Fruit fly (Drosophila melanogaster): ENCODE data around the gene Hecw.

Hecw gene

DNA sequence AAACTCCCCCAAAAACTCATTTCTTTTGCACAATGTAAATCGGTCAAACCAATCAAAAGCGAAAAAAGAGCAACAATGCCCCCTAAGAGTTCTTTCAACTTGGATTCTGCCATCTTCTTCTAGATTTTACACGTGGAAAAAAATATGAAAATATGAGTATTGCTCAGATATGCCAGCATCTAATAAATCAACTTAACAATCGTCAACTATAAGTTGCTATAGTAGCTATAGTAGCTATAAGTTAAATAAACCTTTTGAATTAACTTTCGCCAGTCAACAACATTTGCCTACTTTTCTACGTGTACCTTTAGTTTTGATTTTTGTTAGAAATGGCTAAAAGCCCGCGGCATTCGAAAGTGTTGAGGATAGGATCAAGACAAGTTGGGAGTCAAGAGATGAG, 44.5 kb downstream of the Hecw start:
- TF ChIP-seq Mnt (GFP tag; optimal IDR thresholded peaks at IDR 0.05) (no peak), kay (GFP tag; ENCODE audit: borderline replicate concordance) (no peak), cnc (optimal IDR thresholded peaks at IDR 0.05) (no peak), tj (GFP tag; optimal IDR thresholded peaks at IDR 0.05) (no peak)

DNA sequence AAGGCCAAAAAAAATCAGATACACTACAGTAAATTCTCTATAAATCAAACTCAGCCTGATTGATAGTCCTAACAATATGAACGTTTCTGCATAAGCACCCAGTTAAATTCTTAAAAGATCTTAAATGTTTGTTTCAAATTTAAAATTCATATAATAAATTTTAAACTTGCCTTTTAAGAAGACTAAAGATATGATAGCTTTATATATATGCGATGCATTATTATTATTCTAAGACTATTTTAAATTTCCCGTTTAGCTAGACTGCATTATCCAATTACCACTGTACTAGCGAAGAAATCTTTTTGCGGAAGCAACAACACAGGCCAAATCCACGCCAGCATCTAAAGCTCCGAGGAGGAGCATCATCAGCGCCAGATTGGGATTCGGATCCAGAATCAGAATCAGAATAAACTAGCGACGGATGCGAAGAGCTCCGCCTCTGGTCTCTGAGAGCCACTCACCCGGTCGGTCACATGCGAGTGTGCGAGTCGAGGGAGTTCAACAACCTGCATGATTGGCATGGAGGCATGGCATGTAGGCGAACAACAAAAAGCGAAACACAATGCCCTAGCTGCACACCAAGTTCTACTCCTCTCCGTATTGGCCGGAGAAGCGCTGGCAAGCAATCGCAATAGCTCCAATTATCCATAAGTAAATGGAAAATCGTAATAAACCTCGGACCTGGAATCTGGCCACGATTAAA, 45.4 kb downstream of the Hecw start:
- no peak for TF ChIP-seq CG5204 (GFP tag; optimal IDR thresholded peaks at IDR 0.05)
- no peak for TF ChIP-seq Mnt (GFP tag; optimal IDR thresholded peaks at IDR 0.05)
- no peak for TF ChIP-seq CG12768 (GFP tag; optimal IDR thresholded peaks at IDR 0.05)
- TF ChIP-seq bab1 (GFP tag; optimal IDR thresholded peaks at IDR 0.05): no peak
- TF ChIP-seq tj (GFP tag; optimal IDR thresholded peaks at IDR 0.05): no peak

DNA sequence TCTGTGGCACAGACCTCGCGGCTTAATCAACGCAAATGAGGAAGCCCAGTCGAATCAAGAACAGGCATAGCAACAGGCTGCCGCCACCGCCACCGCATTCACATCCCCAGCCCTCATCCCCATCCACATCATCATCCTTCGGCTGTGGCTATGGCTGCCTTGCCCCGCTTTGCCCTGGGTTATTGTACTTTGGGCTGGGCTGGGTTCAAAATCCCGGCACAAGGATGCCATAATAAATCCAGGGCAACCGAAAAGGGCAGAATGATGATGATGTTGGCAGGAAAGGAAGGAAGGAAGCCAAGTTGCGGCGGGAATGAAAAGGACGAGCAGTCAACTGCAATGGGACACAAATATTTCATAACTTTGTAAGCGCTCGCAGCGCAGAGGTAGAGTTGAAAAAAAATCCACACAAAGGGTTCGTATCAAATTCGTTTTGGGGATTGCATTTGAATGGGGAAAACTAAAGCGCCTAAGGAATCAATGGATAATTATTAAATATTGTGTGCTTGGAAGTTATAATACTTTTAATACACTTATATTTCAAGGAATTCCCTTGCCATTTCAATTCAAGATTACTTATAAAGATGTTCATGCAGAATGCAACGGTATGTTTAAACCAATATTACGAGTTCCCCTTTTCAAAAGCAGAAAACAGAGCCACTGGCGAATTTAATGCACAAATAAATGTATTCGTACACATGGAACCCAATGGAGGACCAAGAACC, 47.4 kb downstream of the Hecw start:
- TF ChIP-seq cic (GFP tag; optimal IDR thresholded peaks at IDR 0.05) (no peak), cnc (optimal IDR thresholded peaks at IDR 0.05) (no peak), kay (GFP tag; ENCODE audit: borderline replicate concordance) (no peak), Hr96 (GFP tag; optimal IDR thresholded peaks at IDR 0.05) (no peak)

DNA sequence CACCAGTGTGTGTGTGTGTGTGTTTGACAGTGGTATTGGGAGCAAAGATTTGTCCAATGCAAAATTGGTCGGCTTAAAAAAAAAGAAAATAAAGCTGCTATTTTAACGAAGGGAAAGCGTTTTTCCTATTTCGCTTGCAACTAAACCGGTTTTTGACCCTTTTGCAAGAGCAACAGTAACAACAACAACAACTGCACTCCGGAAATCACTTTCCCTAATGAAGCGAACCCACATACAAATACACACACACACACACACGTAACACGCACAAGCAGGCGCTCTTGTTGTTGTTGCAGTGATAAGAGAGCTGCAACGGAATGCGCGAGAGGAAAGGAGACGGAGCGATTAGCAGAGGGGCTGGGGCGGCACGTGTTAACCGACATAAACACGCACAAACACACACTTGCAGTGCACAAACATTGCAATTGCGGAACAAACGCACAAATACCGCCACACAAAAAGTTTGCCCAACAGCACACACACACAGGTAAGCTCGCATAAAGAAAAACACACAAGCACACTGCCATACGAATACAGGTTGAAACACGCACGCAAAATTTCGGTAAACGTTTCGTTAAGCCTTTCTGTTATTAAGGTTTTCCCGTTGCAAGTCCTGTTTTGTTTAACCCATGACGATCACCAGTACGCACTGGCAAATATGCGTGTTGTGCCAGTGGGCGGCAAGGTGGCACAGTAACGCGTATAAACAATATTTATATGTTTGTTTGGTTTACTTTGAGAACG, 49.5 kb downstream of the Hecw start:
- TF ChIP-seq kay (GFP tag; ENCODE audit: borderline replicate concordance): no peak
- TF ChIP-seq tj (GFP tag; optimal IDR thresholded peaks at IDR 0.05): peak; percentile 23
- peak; percentile 13 for TF ChIP-seq cic (GFP tag; optimal IDR thresholded peaks at IDR 0.05)
- no peak for TF ChIP-seq cnc (optimal IDR thresholded peaks at IDR 0.05)
- peak; percentile 69 for TF ChIP-seq pad (GFP tag; optimal IDR thresholded peaks at IDR 0.05)
- peak; percentile 15 for TF ChIP-seq Crg-1 (GFP tag; optimal IDR thresholded peaks at IDR 0.05)
- peak; percentile 91 for TF ChIP-seq Mnt (GFP tag; optimal IDR thresholded peaks at IDR 0.05)

DNA sequence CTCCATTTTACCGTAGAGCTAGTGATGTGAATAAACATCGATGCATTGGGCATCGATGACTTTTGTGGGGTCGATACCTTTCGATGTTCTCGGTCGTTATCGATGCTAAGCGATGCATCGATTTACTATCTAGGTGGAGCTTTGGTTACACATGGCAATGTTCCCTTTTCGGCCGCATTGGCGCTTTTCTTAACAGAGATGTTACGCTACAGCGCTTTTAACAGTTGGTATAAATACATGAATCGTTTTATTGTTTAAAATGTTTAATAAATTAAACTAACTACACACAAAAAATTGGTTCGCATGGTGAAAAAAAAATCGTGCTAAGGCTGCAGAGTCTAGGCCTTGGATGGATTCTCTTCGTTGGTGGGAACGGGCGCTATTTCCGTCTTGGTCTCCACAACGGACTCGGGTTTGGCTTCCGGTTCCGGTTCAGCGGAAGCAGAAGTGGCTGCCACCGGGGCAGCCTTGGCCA, 50.2 kb downstream of the Hecw start, which contains the start of gene Ptpmeg2:
Gene Ptpmeg2, minus strand, starts transcription at position 281 of the 475 bp plus-strand sequence.
- peak; percentile 27 for TF ChIP-seq toe (GFP tag; optimal IDR thresholded peaks at IDR 0.05)
- TF ChIP-seq CG14711 (tag; optimal IDR thresholded peaks at IDR 0.05): peak; percentile 57
- no peak for TF ChIP-seq cnc (optimal IDR thresholded peaks at IDR 0.05)
- peak; percentile 66 for TF ChIP-seq CG7101 (tag; optimal IDR thresholded peaks at IDR 0.05)
- TF ChIP-seq cic (GFP tag; optimal IDR thresholded peaks at IDR 0.05): peak; percentile 2
- peak; percentile 75 for TF ChIP-seq Mnt (GFP tag; optimal IDR thresholded peaks at IDR 0.05)
- peak; percentile 86 for TF ChIP-seq bab1 (GFP tag; optimal IDR thresholded peaks at IDR 0.05)
- TF ChIP-seq tj (GFP tag; optimal IDR thresholded peaks at IDR 0.05): peak; percentile 21
- TF ChIP-seq CG1620 (GFP tag; optimal IDR thresholded peaks at IDR 0.05): peak; percentile 73
- TF ChIP-seq Hr96 (GFP tag; optimal IDR thresholded peaks at IDR 0.05): peak; percentile 69
- TF ChIP-seq Clk (GFP tag; optimal IDR thresholded peaks at IDR 0.05): no peak
- peak; percentile 54 for TF ChIP-seq pad (GFP tag; optimal IDR thresholded peaks at IDR 0.05)
- TF ChIP-seq CG5204 (GFP tag; optimal IDR thresholded peaks at IDR 0.05): peak; percentile 13
- peak; percentile 8 for TF ChIP-seq CG33017 (tag; optimal IDR thresholded peaks at IDR 0.05)
- TF ChIP-seq kay (GFP tag; ENCODE audit: borderline replicate concordance): no peak
- peak; percentile 75 for TF ChIP-seq Crg-1 (GFP tag; optimal IDR thresholded peaks at IDR 0.05)
- no peak for TF ChIP-seq CG7045 (GFP tag; optimal IDR thresholded peaks at IDR 0.05)
- TF ChIP-seq CG11617 (GFP tag; optimal IDR thresholded peaks at IDR 0.05): peak; percentile 15
- no peak for TF ChIP-seq CG12768 (GFP tag; optimal IDR thresholded peaks at IDR 0.05)
- TF ChIP-seq ovo (GFP tag; optimal IDR thresholded peaks at IDR 0.05): peak; percentile 62

DNA sequence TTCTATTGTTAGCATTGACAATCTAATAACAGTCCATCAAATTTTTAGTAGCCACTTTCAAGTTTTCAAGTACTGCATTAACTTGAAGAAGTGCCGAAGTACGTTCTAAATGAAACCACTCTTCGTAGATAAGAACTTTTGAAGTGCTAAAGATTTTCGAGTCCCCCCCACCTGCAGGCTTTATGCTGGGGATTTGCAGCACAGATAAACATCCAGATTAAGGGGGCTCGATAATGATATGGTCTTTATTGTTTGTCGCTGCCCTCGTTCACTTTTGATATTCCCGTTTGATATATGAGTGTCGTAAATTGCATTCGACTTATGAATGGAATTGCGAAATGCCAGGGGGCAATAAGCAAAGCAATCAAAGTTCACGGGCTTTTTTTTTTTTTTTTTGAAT, 52.7 kb downstream of the Hecw start:
- TF ChIP-seq Mnt (GFP tag; optimal IDR thresholded peaks at IDR 0.05) (no peak), CG12768 (GFP tag; optimal IDR thresholded peaks at IDR 0.05) (no peak), tj (GFP tag; optimal IDR thresholded peaks at IDR 0.05) (no peak)

DNA sequence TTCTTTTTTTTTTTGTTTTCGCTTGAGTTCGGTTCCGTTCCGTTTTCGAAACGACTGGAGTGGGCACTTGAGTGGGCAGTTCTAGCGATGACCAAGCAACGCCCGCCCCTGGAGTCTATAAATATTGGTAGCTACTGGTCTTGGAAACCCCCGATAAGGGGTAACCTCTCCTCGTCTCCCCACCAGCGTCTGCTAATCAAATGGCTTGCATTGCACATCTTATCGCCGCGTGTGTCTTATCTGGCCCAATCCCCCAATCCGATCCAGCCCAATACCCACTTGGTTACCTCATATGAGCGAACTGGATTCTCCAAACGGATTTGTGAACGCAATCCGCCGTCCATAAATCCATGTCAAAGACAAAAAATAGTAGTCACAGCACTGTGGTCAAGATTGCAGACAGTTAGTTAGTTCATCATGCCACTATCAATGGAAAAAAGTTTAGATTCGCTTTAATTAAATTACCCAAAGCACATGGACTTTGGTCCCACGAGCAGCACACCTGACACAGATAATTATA, 54.1 kb downstream of the Hecw start, which contains the start of gene CG3106:
Gene CG3106, minus strand, starts transcription at position 107 of the 520 bp plus-strand sequence.
- TF ChIP-seq kay (GFP tag; ENCODE audit: borderline replicate concordance): no peak
- no peak for TF ChIP-seq CG1620 (GFP tag; optimal IDR thresholded peaks at IDR 0.05)
- TF ChIP-seq CG7101 (tag; optimal IDR thresholded peaks at IDR 0.05): no peak
- no peak for TF ChIP-seq Mnt (GFP tag; optimal IDR thresholded peaks at IDR 0.05)
- TF ChIP-seq CG12768 (GFP tag; optimal IDR thresholded peaks at IDR 0.05): no peak
- no peak for TF ChIP-seq CG11617 (GFP tag; optimal IDR thresholded peaks at IDR 0.05)
- TF ChIP-seq toe (GFP tag; optimal IDR thresholded peaks at IDR 0.05): no peak
- TF ChIP-seq tj (GFP tag; optimal IDR thresholded peaks at IDR 0.05): no peak
- no peak for TF ChIP-seq cnc (optimal IDR thresholded peaks at IDR 0.05)
- no peak for TF ChIP-seq Hr96 (GFP tag; optimal IDR thresholded peaks at IDR 0.05)
- TF ChIP-seq ovo (GFP tag; optimal IDR thresholded peaks at IDR 0.05): no peak
- TF ChIP-seq Crg-1 (GFP tag; optimal IDR thresholded peaks at IDR 0.05): no peak
- TF ChIP-seq cic (GFP tag; optimal IDR thresholded peaks at IDR 0.05): no peak
- no peak for TF ChIP-seq CG7045 (GFP tag; optimal IDR thresholded peaks at IDR 0.05)
- no peak for TF ChIP-seq CG14711 (tag; optimal IDR thresholded peaks at IDR 0.05)
- no peak for TF ChIP-seq pad (GFP tag; optimal IDR thresholded peaks at IDR 0.05)
- no peak for TF ChIP-seq bab1 (GFP tag; optimal IDR thresholded peaks at IDR 0.05)
- TF ChIP-seq CG5204 (GFP tag; optimal IDR thresholded peaks at IDR 0.05): no peak
- no peak for TF ChIP-seq CG33017 (tag; optimal IDR thresholded peaks at IDR 0.05)
